Worm (Caenorhabditis elegans) whole organism, young adult: ENCODE measurements around the gene C53D6.11.

Source experiments
- ama-1 ChIP-seq, 3 experiments: fragments of 150-350 bp in 1 of 3; sonication (generic microtip) in 2 of 3; optimal IDR thresholded peaks; 2 replicates each; lab custom pipeline; 2014 to 2018; ENCODE audit warnings: missing biosample characterization in 2 of 3, missing genetic modification characterization in 2 of 3, missing genetic modification reagents in 2 of 3
- him-1 ChIP-seq: sonication (generic microtip); optimal IDR thresholded peaks from 2 replicates; lab custom pipeline; 2016; ENCODE audit warnings: missing genotype, missing genetic modification reagents, missing genetic modification characterization, missing compliant biosample characterization
- hmg-20 ChIP-seq: fragments of 200-800 bp; sonication (Bioruptor generic); IDR thresholded peaks from 2 replicates; pipeline ENCODE4 v1.3.6; 2022; ENCODE audit warnings: missing genetic modification reagents, missing genetic modification characterization, missing compliant biosample characterization
- nhr-27 ChIP-seq: fragments of 200-800 bp; sonication (Bioruptor generic); optimal IDR thresholded peaks from 2 replicates; lab custom pipeline; 2018; ENCODE audit warnings: mild to moderate bottlenecking, missing genetic modification characterization, moderate library complexity, missing compliant biosample characterization
- nhr-90 ChIP-seq: sonication (generic microtip); optimal IDR thresholded peaks from 2 replicates; lab custom pipeline; 2016; ENCODE audit warnings: missing genotype, mild to moderate bottlenecking, missing genetic modification characterization, missing compliant biosample characterization
- snpc-1.3 ChIP-seq: sonication (generic microtip); optimal IDR thresholded peaks from 2 replicates; lab custom pipeline; 2017; ENCODE audit warnings: missing genetic modification characterization, mild to moderate bottlenecking, missing compliant biosample characterization, antibody characterized with exemption, moderate library complexity, missing genotype, missing genetic modification reagents; ENCODE audit not compliant: insufficient read depth

ce11 chrIV:8965883-8966282 lies 44.5 kb upstream of the C53D6.11 start, which contains the start of gene C53B4.2:
- TF ChIP-seq ama-1 (optimal IDR thresholded peaks at IDR 0.05; lab: Kevin White, UChicago) (no peak), ama-1 (GFP tag; optimal IDR thresholded peaks at IDR 0.05; lab: Kevin White, UChicago) (no peak), him-1 (no peak), hmg-20 (GFP tag; lab: Robert Waterston, UW) (no peak), snpc-1.3 (no peak), nhr-27 (tag; lab: Kevin White, UChicago) (no peak), nhr-90 (tag; lab: Kevin White, UChicago) (no peak)
